Fruit fly (Drosophila melanogaster): Measurements from ENCODE around the gene Glyp.

Gene Glyp

dm6 chr2L:2182735-2183340 lies 52.2 kb downstream of the Glyp start (continued):
- TF ChIP-seq vvl (GFP tag; IDR thresholded peaks at IDR 0.05): peak; percentile 75
- TF ChIP-seq Ssrp (tag; optimal IDR thresholded peaks at IDR 0.05): peak; percentile 61
- TF ChIP-seq Hsf (GFP tag; optimal IDR thresholded peaks at IDR 0.05): peak; percentile 64
- peak; percentile 23; the same call in 1 of the 2 replicates for TF ChIP-seq CG10366 (GFP tag; IDR thresholded peaks at IDR 0.05)
- TF ChIP-seq Hmx (GFP tag; optimal IDR thresholded peaks at IDR 0.05): no peak
- peak; percentile 66; the same call in 2 of the 3 replicates for TF ChIP-seq CG17361 (GFP tag; IDR thresholded peaks at IDR 0.05)
- TF ChIP-seq CG12071 (GFP tag; optimal IDR thresholded peaks at IDR 0.05): no peak
- TF ChIP-seq CG32767 (GFP tag; IDR thresholded peaks at IDR 0.05): peak; percentile 57; the same call in 1 of the 2 replicates
- TF ChIP-seq CG17568 (GFP tag; optimal IDR thresholded peaks at IDR 0.05): peak; percentile 40
- peak; percentile 75 for TF ChIP-seq gcm (GFP tag; optimal IDR thresholded peaks at IDR 0.05)
- TF ChIP-seq Hr3 (GFP tag; optimal IDR thresholded peaks at IDR 0.05): peak; percentile 50
- peak; percentile 48 for TF ChIP-seq her (GFP tag; optimal IDR thresholded peaks at IDR 0.05)
- TF ChIP-seq Fer1 (GFP tag; optimal IDR thresholded peaks at IDR 0.05): no peak
- no peak for TF ChIP-seq slou (GFP tag; optimal IDR thresholded peaks at IDR 0.05)
- TF ChIP-seq Max (GFP tag; optimal IDR thresholded peaks at IDR 0.05): peak; percentile 38
- TF ChIP-seq Hr51 (GFP tag; optimal IDR thresholded peaks at IDR 0.05): peak in 1 of 2 experiments; percentile 56
- no peak for TF ChIP-seq CG7928 (GFP tag; optimal IDR thresholded peaks at IDR 0.05)
- no peak for TF ChIP-seq Jarid2 (GFP tag; optimal IDR thresholded peaks at IDR 0.05)
- peak; percentile 62 for TF ChIP-seq NC2α (GFP tag; optimal IDR thresholded peaks at IDR 0.05)
- peak; percentile 9 for TF ChIP-seq Abd-B (GFP tag; optimal IDR thresholded peaks at IDR 0.05)
- TF ChIP-seq tin (GFP tag; optimal IDR thresholded peaks at IDR 0.05): peak; percentile 69
- no peak for TF ChIP-seq ind (GFP tag; optimal IDR thresholded peaks at IDR 0.05)
- peak; percentile 73 for TF ChIP-seq Atf3 (GFP tag; optimal IDR thresholded peaks at IDR 0.05)
- peak; percentile 30 for TF ChIP-seq CG11504 (tag; optimal IDR thresholded peaks at IDR 0.05)
- no peak for TF ChIP-seq Lpt (GFP tag; optimal IDR thresholded peaks at IDR 0.05)
- TF ChIP-seq trh (GFP tag; optimal IDR thresholded peaks at IDR 0.05): peak; percentile 44
- TF ChIP-seq slp2 (GFP tag; optimal IDR thresholded peaks at IDR 0.05): peak; percentile 15
- TF ChIP-seq pan (optimal IDR thresholded peaks at IDR 0.05): no peak
- TF ChIP-seq pan (GFP tag; optimal IDR thresholded peaks at IDR 0.05 in 1 of 2, IDR thresholded peaks at IDR 0.05 in 1 of 2): peak in 1 of 2 experiments; percentile 16
- TF ChIP-seq psq (GFP tag; optimal IDR thresholded peaks at IDR 0.05): no peak
- TF ChIP-seq ac (GFP tag; optimal IDR thresholded peaks at IDR 0.05): peak; percentile 92
- peak; percentile 99 for TF ChIP-seq CG11696 (GFP tag; IDR thresholded peaks at IDR 0.05)
- peak; percentile 92 for TF ChIP-seq CG4404 (GFP tag; IDR thresholded peaks at IDR 0.05)
- TF ChIP-seq Bdp1 (GFP tag; optimal IDR thresholded peaks at IDR 0.05): peak; percentile 40
- TF ChIP-seq Scr (GFP tag; IDR thresholded peaks at IDR 0.05; ENCODE audit: partially characterized antibody): no peak
- no peak for TF ChIP-seq Trl (optimal IDR thresholded peaks at IDR 0.05)
- TF ChIP-seq Trl (GFP tag; optimal IDR thresholded peaks at IDR 0.05): peak; percentile 76
- no peak for TF ChIP-seq CG7963 (GFP tag; IDR thresholded peaks at IDR 0.05; ENCODE audit: partially characterized antibody)
- no peak for TF ChIP-seq ato (GFP tag; IDR thresholded peaks at IDR 0.05; ENCODE audit: partially characterized antibody)
- TF ChIP-seq otp (GFP tag; IDR thresholded peaks at IDR 0.05): peak; percentile 86
- peak; percentile 71 for TF ChIP-seq croc (GFP tag; conservative IDR thresholded peaks at IDR 0.05)
- peak; percentile 56 for TF ChIP-seq CG15601 (tag; optimal IDR thresholded peaks at IDR 0.05)
- TF ChIP-seq CG12104 (GFP tag; optimal IDR thresholded peaks at IDR 0.05): no peak
- no peak for TF ChIP-seq CG42726 (GFP tag; IDR thresholded peaks at IDR 0.05; ENCODE audit: partially characterized antibody)
- no peak for TF ChIP-seq lbe (GFP tag; optimal IDR thresholded peaks at IDR 0.05)
- TF ChIP-seq Xbp1 (GFP tag; optimal IDR thresholded peaks at IDR 0.05): peak; percentile 53
- peak; percentile 49 for TF ChIP-seq CG4360 (GFP tag; IDR thresholded peaks at IDR 0.05)
- TF ChIP-seq CG6175 (GFP tag; IDR thresholded peaks at IDR 0.05): no peak
- peak; percentile 81 for TF ChIP-seq CG31441 (GFP tag; IDR thresholded peaks at IDR 0.05)
- peak; percentile 77 for TF ChIP-seq gem (tag; optimal IDR thresholded peaks at IDR 0.05)
- TF ChIP-seq CG18599 (GFP tag; optimal IDR thresholded peaks at IDR 0.05): peak; percentile 5
